Worm (Caenorhabditis elegans) whole organism, L2 larva: ENCODE measurements around the gene srr-6.

Experiments
- C34F6.9 ChIP-seq: fragments of 150-350 bp; optimal IDR thresholded peaks from 2 replicates; lab custom pipeline; 2014; ENCODE audit warnings: missing biosample characterization, missing genetic modification characterization
- F13H6.1 ChIP-seq: sonication (generic microtip); optimal IDR thresholded peaks from 2 replicates; lab custom pipeline; 2016; ENCODE audit warnings: missing genetic modification characterization, missing compliant biosample characterization
- Y55F3AM.14 ChIP-seq: fragments of 200-800 bp; sonication (Bioruptor generic); optimal IDR thresholded peaks from 2 replicates; lab custom pipeline; 2018; ENCODE audit warnings: mild to moderate bottlenecking, missing genetic modification characterization, missing compliant biosample characterization
- ZK546.5 ChIP-seq: sonication (generic microtip); optimal IDR thresholded peaks from 2 replicates; lab custom pipeline; 2017; ENCODE audit warnings: missing biosample characterization, missing genetic modification characterization
- alr-1 ChIP-seq: fragments of 150-350 bp; optimal IDR thresholded peaks from 2 replicates; lab custom pipeline; 2014; ENCODE audit warnings: missing biosample characterization, missing genetic modification characterization
- aly-2 ChIP-seq: fragments of 150-350 bp; optimal IDR thresholded peaks from 2 replicates; lab custom pipeline; 2014; ENCODE audit warnings: missing biosample characterization, missing genetic modification characterization
- ama-1 ChIP-seq: fragments of 150-350 bp; optimal IDR thresholded peaks from 2 replicates; lab custom pipeline; 2018; ENCODE audit warnings: inconsistent platforms
- blmp-1 ChIP-seq: sonication (generic microtip); optimal IDR thresholded peaks from 2 replicates; lab custom pipeline; 2017; ENCODE audit warnings: missing genetic modification characterization, mild to moderate bottlenecking, missing compliant biosample characterization, antibody characterized with exemption, moderate library complexity; ENCODE audit not compliant: insufficient read depth
- ceh-16 ChIP-seq: fragments of 150-350 bp; optimal IDR thresholded peaks from 2 replicates; lab custom pipeline; 2014; ENCODE audit warnings: missing biosample characterization, missing genetic modification characterization
- ceh-82 ChIP-seq: fragments of 150-350 bp; optimal IDR thresholded peaks from 2 replicates; lab custom pipeline; 2014; ENCODE audit warnings: missing biosample characterization, missing genetic modification characterization
- crh-2 ChIP-seq: sonication (generic microtip); optimal IDR thresholded peaks from 2 replicates; lab custom pipeline; 2017; ENCODE audit warnings: missing biosample characterization, missing genetic modification characterization
- dmd-4 ChIP-seq: sonication (generic microtip); optimal IDR thresholded peaks from 2 replicates; lab custom pipeline; 2017; ENCODE audit warnings: missing biosample characterization, missing genetic modification characterization
- egl-27 ChIP-seq: sonication (generic microtip); optimal IDR thresholded peaks from 3 replicates; lab custom pipeline; 2017; ENCODE audit warnings: missing biosample characterization, missing genetic modification reagents, missing genetic modification characterization
- elt-1 ChIP-seq: fragments of 150-350 bp; optimal IDR thresholded peaks from 2 replicates; lab custom pipeline; 2014; ENCODE audit warnings: missing biosample characterization, missing genetic modification characterization
- fos-1 ChIP-seq: fragments of 150-350 bp; optimal IDR thresholded peaks from 2 replicates; lab custom pipeline; 2014; ENCODE audit warnings: missing biosample characterization, missing genetic modification characterization
- gmeb-1 ChIP-seq: fragments of 150-350 bp; optimal IDR thresholded peaks from 2 replicates; lab custom pipeline; 2014; ENCODE audit warnings: missing biosample characterization, missing genetic modification characterization
- lin-11 ChIP-seq: fragments of 150-350 bp; sonication (generic microtip); optimal IDR thresholded peaks from 2 replicates; lab custom pipeline; 2014; ENCODE audit warnings: missing biosample characterization, missing genetic modification characterization, inconsistent platforms, mixed read lengths
- lin-13 ChIP-seq: fragments of 150-350 bp; optimal IDR thresholded peaks from 2 replicates; lab custom pipeline; 2014; ENCODE audit warnings: missing biosample characterization, missing genetic modification reagents, missing genetic modification characterization
- mbf-1 ChIP-seq: sonication (generic microtip); optimal IDR thresholded peaks from 2 replicates; lab custom pipeline; 2017; ENCODE audit warnings: missing biosample characterization, missing genetic modification characterization
- mdl-1 ChIP-seq, 2 experiments: fragments of 150-350 bp in 1 of 2; sonication (generic microtip) in 1 of 2; optimal IDR thresholded peaks; 2 replicates each; lab custom pipeline; 2017; ENCODE audit warnings: missing biosample characterization in 2 of 2, missing genetic modification characterization in 2 of 2
- nhr-10 ChIP-seq: sonication (generic microtip); optimal IDR thresholded peaks from 2 replicates; lab custom pipeline; 2017; ENCODE audit warnings: missing biosample characterization, missing genetic modification characterization
- nhr-11 ChIP-seq: fragments of 150-350 bp; optimal IDR thresholded peaks from 2 replicates; lab custom pipeline; 2014; ENCODE audit warnings: missing biosample characterization, missing genetic modification characterization
- nhr-12 ChIP-seq: fragments of 150-350 bp; optimal IDR thresholded peaks from 2 replicates; lab custom pipeline; 2014; ENCODE audit warnings: missing biosample characterization, missing genetic modification characterization
- nhr-129 ChIP-seq: fragments of 150-350 bp; optimal IDR thresholded peaks from 2 replicates; lab custom pipeline; 2014; ENCODE audit warnings: missing biosample characterization, missing genetic modification characterization
- nhr-21 ChIP-seq: fragments of 150-350 bp; optimal IDR thresholded peaks from 2 replicates; lab custom pipeline; 2014; ENCODE audit warnings: missing biosample characterization, missing genetic modification characterization
- nhr-23 ChIP-seq: fragments of 150-350 bp; optimal IDR thresholded peaks from 2 replicates; lab custom pipeline; 2014; ENCODE audit warnings: missing biosample characterization, missing genetic modification reagents, missing genetic modification characterization
- nhr-25 ChIP-seq: fragments of 150-350 bp; sonication (generic microtip); optimal IDR thresholded peaks from 3 replicates; lab custom pipeline; 2014; ENCODE audit warnings: missing biosample characterization, missing genetic modification characterization
- nhr-6 ChIP-seq: fragments of 150-350 bp; optimal IDR thresholded peaks from 2 replicates; lab custom pipeline; 2014; ENCODE audit warnings: missing biosample characterization, missing genetic modification characterization
- peb-1 ChIP-seq: fragments of 150-350 bp; optimal IDR thresholded peaks from 2 replicates; lab custom pipeline; 2014; ENCODE audit warnings: missing biosample characterization, missing genetic modification characterization
- sem-4 ChIP-seq: fragments of 150-350 bp; optimal IDR thresholded peaks from 2 replicates; lab custom pipeline; 2014; ENCODE audit warnings: missing biosample characterization, missing genetic modification reagents, missing genetic modification characterization
- sma-9 ChIP-seq, 2 experiments: fragments of 150-350 bp in 1 of 2; sonication (generic microtip) in 1 of 2; optimal IDR thresholded peaks; 2 replicates each; lab custom pipeline; 2014 to 2016; ENCODE audit warnings: missing genetic modification characterization in 2 of 2, mild to moderate bottlenecking in 1 of 2, missing biosample characterization in 1 of 2, missing compliant biosample characterization in 1 of 2, missing genetic modification reagents in 1 of 2, moderate library complexity in 1 of 2
- snpc-4 ChIP-seq: fragments of 150-350 bp; optimal IDR thresholded peaks from 2 replicates; lab custom pipeline; 2014; ENCODE audit warnings: missing biosample characterization, missing genetic modification characterization
- unc-55 ChIP-seq: fragments of 150-350 bp; sonication (generic microtip); optimal IDR thresholded peaks from 3 replicates; lab custom pipeline; 2014; ENCODE audit warnings: missing biosample characterization, missing genetic modification reagents, missing genetic modification characterization
- ztf-1 ChIP-seq: fragments of 200-800 bp; sonication (Bioruptor generic); conservative IDR thresholded peaks from 2 replicates; pipeline ENCODE4 v1.3.6; 2022; ENCODE audit warnings: missing genetic modification characterization, missing compliant biosample characterization
- ztf-11 ChIP-seq: sonication (generic microtip); optimal IDR thresholded peaks from 2 replicates; lab custom pipeline; 2017; ENCODE audit warnings: missing biosample characterization, missing genetic modification characterization
- ztf-4 ChIP-seq: fragments of 150-350 bp; optimal IDR thresholded peaks from 2 replicates; lab custom pipeline; 2014; ENCODE audit warnings: missing biosample characterization, missing genetic modification characterization

srr-6 gene

ce11 chrV:4967238-4967637 lies 45.4 kb upstream of the srr-6 start:
- TF ChIP-seq dmd-4 (tag; lab: Kevin White, UChicago) (no peak), fos-1 (no peak), lin-11 (tag; lab: Kevin White, UChicago) (no peak), snpc-4 (tag; lab: Kevin White, UChicago) (no peak), gmeb-1 (tag; lab: Kevin White, UChicago) (no peak), unc-55 (GFP tag; lab: Kevin White, UChicago) (no peak), ama-1 (no peak), ceh-16 (tag; lab: Kevin White, UChicago) (no peak), nhr-10 (tag; lab: Kevin White, UChicago) (no peak), elt-1 (tag; lab: Kevin White, UChicago) (no peak), ztf-4 (tag; lab: Kevin White, UChicago) (no peak), F13H6.1 (tag; lab: Kevin White, UChicago) (no peak), nhr-6 (tag; lab: Kevin White, UChicago) (no peak)

- TF ChIP-seq nhr-23 (tag; lab: Kevin White, UChicago) = no peak
- TF ChIP-seq elt-1 (tag; lab: Kevin White, UChicago) = no peak
- no peak for TF ChIP-seq ZK546.5 (tag; lab: Kevin White, UChicago)
- no peak for TF ChIP-seq Y55F3AM.14
- TF ChIP-seq blmp-1 (tag; lab: Kevin White, UChicago) = no peak
- TF ChIP-seq nhr-6 (tag; lab: Kevin White, UChicago) = no peak
- TF ChIP-seq nhr-25 = no peak
- no peak for TF ChIP-seq alr-1 (tag; lab: Kevin White, UChicago)
- TF ChIP-seq unc-55 (GFP tag; lab: Kevin White, UChicago) = no peak
- TF ChIP-seq nhr-21 (tag; lab: Kevin White, UChicago) = no peak
- TF ChIP-seq aly-2 (tag; lab: Kevin White, UChicago) = no peak
- TF ChIP-seq egl-27 (tag; lab: Kevin White, UChicago) = no peak
Measured at ce11 chrV:4968775-4969174, 43.8 kb upstream of the srr-6 start.

- TF ChIP-seq nhr-129 (tag; lab: Kevin White, UChicago) (peak; percentile 67), ztf-11 (tag; lab: Kevin White, UChicago) (no peak)
Measured at ce11 chrV:4969503-4969902, 43.1 kb upstream of the srr-6 start.

ce11 chrV:4972943-4973342 lies 39.7 kb upstream of the srr-6 start, which contains the start of gene srsx-9:
Gene srsx-9 (minus strand): TSS chrV:4973043.
- no peak for TF ChIP-seq crh-2 (tag; lab: Kevin White, UChicago)
- no peak for TF ChIP-seq ceh-16 (tag; lab: Kevin White, UChicago)
- no peak for TF ChIP-seq sma-9 (GFP tag; optimal IDR thresholded peaks at IDR 0.05; lab: Kevin White, UChicago)
- no peak for TF ChIP-seq sma-9 (tag; optimal IDR thresholded peaks at IDR 0.05; lab: Kevin White, UChicago)
- no peak for TF ChIP-seq nhr-12 (tag; lab: Kevin White, UChicago)
- no peak for TF ChIP-seq sem-4 (tag; lab: Kevin White, UChicago)
- no peak for TF ChIP-seq peb-1
- no peak for TF ChIP-seq ztf-1 (GFP tag; lab: Robert Waterston, UW)
- no peak for TF ChIP-seq C34F6.9 (tag; lab: Kevin White, UChicago)
- no peak for TF ChIP-seq mdl-1 (tag; optimal IDR thresholded peaks at IDR 0.05; lab: Kevin White, UChicago)
- TF ChIP-seq nhr-10 (tag; lab: Kevin White, UChicago) = no peak
- no peak for TF ChIP-seq ztf-4 (tag; lab: Kevin White, UChicago)
- no peak for TF ChIP-seq nhr-6 (tag; lab: Kevin White, UChicago)
- no peak for TF ChIP-seq dmd-4 (tag; lab: Kevin White, UChicago)
- no peak for TF ChIP-seq nhr-11
- no peak for TF ChIP-seq snpc-4 (tag; lab: Kevin White, UChicago)
- no peak for TF ChIP-seq nhr-23 (tag; lab: Kevin White, UChicago)
- TF ChIP-seq ceh-82 (tag; lab: Kevin White, UChicago) = no peak
- no peak for TF ChIP-seq F13H6.1 (tag; lab: Kevin White, UChicago)

ce11 chrV:4974677-4975076 lies 37.9 kb upstream of the srr-6 start, which contains the start of gene srsx-10:
Gene srsx-10 (minus strand): TSS chrV:4974777.
- no peak for TF ChIP-seq mdl-1 (tag; optimal IDR thresholded peaks at IDR 0.05; lab: Kevin White, UChicago)
- no peak for TF ChIP-seq mbf-1
- TF ChIP-seq nhr-11 = no peak
- TF ChIP-seq Y55F3AM.14 = no peak
- TF ChIP-seq lin-13 = no peak
- no peak for TF ChIP-seq nhr-6 (tag; lab: Kevin White, UChicago)
- TF ChIP-seq, all 48 proteins: peak for 0
